Worm (Caenorhabditis elegans): ENCODE results near the gene ZK892.6.

ce11 chrII:10001546-10001945 lies 21.6 kb upstream of the ZK892.6 start, which contains the start of gene ZK892.3:
- TF ChIP-seq tra-4 (tag; optimal IDR thresholded peaks at IDR 0.05) (no peak), flt-1 (GFP tag; IDR thresholded peaks at IDR 0.05) (no peak), ceh-13 (GFP tag; optimal IDR thresholded peaks at IDR 0.05) (no peak), tbx-11 (GFP tag; IDR thresholded peaks at IDR 0.05) (no peak), sea-1 (GFP tag; conservative IDR thresholded peaks at IDR 0.05) (no peak), F13C5.2 (tag; optimal IDR thresholded peaks at IDR 0.05) (no peak), hmbx-1 (tag; optimal IDR thresholded peaks at IDR 0.05) (no peak), ama-1 (optimal IDR thresholded peaks at IDR 0.05) (no peak), pes-1 (GFP tag; IDR thresholded peaks at IDR 0.05) (no peak)
